Fruit fly (Drosophila melanogaster): ENCODE measurements around the gene tim.

tim gene

dm6 chr2L:3479697-3480442 lies 28.0 kb downstream of the tim start (continued):
- peak; percentile 27 for TF ChIP-seq CG18599 (GFP tag; optimal IDR thresholded peaks at IDR 0.05)
- peak; percentile 59 for TF ChIP-seq CG10543 (GFP tag; optimal IDR thresholded peaks at IDR 0.05)
- peak; percentile 69; the same call in 1 of the 4 replicates for TF ChIP-seq chinmo (GFP tag; IDR thresholded peaks at IDR 0.05; ENCODE audit: partially characterized antibody)
- peak; percentile 2 for TF ChIP-seq Vsx1 (GFP tag; optimal IDR thresholded peaks at IDR 0.05)
- TF ChIP-seq Atf6 (GFP tag; IDR thresholded peaks at IDR 0.05), result peak; percentile 58
- TF ChIP-seq crol (GFP tag; IDR thresholded peaks at IDR 0.05), result peak; percentile 66; the same call in 1 of the 2 replicates
- peak; percentile 19 for TF ChIP-seq lab (GFP tag; optimal IDR thresholded peaks at IDR 0.05)
- 0 out of 2 replicates have a peak, but pooled peaks have one; percentile 3 for TF ChIP-seq CG16779 (GFP tag; IDR thresholded peaks at IDR 0.05)
- TF ChIP-seq tna (GFP tag; IDR thresholded peaks at IDR 0.05; ENCODE audit: partially characterized antibody), result 0 out of 2 replicates have a peak, but pooled peaks have one; percentile 31
- TF ChIP-seq lbe (GFP tag; optimal IDR thresholded peaks at IDR 0.05), result peak; percentile 19
- TF ChIP-seq CG34376 (GFP tag; optimal IDR thresholded peaks at IDR 0.05), result peak; percentile 11
- TF ChIP-seq CG17359 (tag; optimal IDR thresholded peaks at IDR 0.05), result no peak
- TF ChIP-seq CG9932 (GFP tag; IDR thresholded peaks at IDR 0.05), result 0 out of 2 replicates have a peak, but pooled peaks have one; percentile 3
- TF ChIP-seq cwo (GFP tag; optimal IDR thresholded peaks at IDR 0.05), result peak; percentile 96
- TF ChIP-seq Med (GFP tag), result peak; percentile 61
- no peak for TF ChIP-seq Doc2 (GFP tag; IDR thresholded peaks at IDR 0.05)
- TF ChIP-seq PHDP (tag; optimal IDR thresholded peaks at IDR 0.05), result no peak
- no peak for TF ChIP-seq CG7786 (GFP tag; optimal IDR thresholded peaks at IDR 0.05)
- TF ChIP-seq CG34422 (GFP tag; IDR thresholded peaks at IDR 0.05), result peak; percentile 69; the same call in 1 of the 3 replicates
- peak; percentile 95 for TF ChIP-seq CG13624 (GFP tag; optimal IDR thresholded peaks at IDR 0.05)
- TF ChIP-seq jing (GFP tag; optimal IDR thresholded peaks at IDR 0.05), result no peak
- no peak for TF ChIP-seq Usf (GFP tag; optimal IDR thresholded peaks at IDR 0.05)
- TF ChIP-seq Pdp1 (GFP tag; optimal IDR thresholded peaks at IDR 0.05), result peak in 1 of 2 experiments; percentile 26
- peak; percentile 67; the same call in 1 of the 2 replicates for TF ChIP-seq CG32767 (GFP tag; IDR thresholded peaks at IDR 0.05)
- TF ChIP-seq CG16813 (GFP tag; IDR thresholded peaks at IDR 0.05; ENCODE audit: partially characterized antibody), result 0 out of 3 replicates have a peak, but pooled peaks have one; percentile 14
- no peak for TF ChIP-seq Hmr (GFP tag; optimal IDR thresholded peaks at IDR 0.05)
- TF ChIP-seq twi (tag; optimal IDR thresholded peaks at IDR 0.05), result peak; percentile 86
- no peak for TF ChIP-seq Rx (GFP tag; IDR thresholded peaks at IDR 0.05)
- TF ChIP-seq CG2678 (tag; optimal IDR thresholded peaks at IDR 0.05), result no peak
- 0 out of 2 replicates have a peak, but pooled peaks have one; percentile 20 for TF ChIP-seq amos (GFP tag; IDR thresholded peaks at IDR 0.05; ENCODE audit: partially characterized antibody)
- no peak for TF ChIP-seq CG9215 (GFP tag; IDR thresholded peaks at IDR 0.05)
- peak; percentile 65 for TF ChIP-seq CG13894 (tag; optimal IDR thresholded peaks at IDR 0.05)
- TF ChIP-seq Adf1 (GFP tag; IDR thresholded peaks at IDR 0.05), result peak; percentile 14; the same call in 1 of the 2 replicates
- peak; percentile 69 for TF ChIP-seq kah (GFP tag; optimal IDR thresholded peaks at IDR 0.05)
- no peak for TF ChIP-seq nom (GFP tag; optimal IDR thresholded peaks at IDR 0.05)
- peak; percentile 49 for TF ChIP-seq rib (GFP tag; IDR thresholded peaks at IDR 0.05)
- peak; percentile 67 for TF ChIP-seq sens (GFP tag)
